Worm (Caenorhabditis elegans) whole organism, L4 larva: ENCODE measurements around the gene scc-1.

ENCODE experiments used
- F26F4.8 ChIP-seq: fragments of 200-800 bp; sonication (Bioruptor generic); conservative IDR thresholded peaks from 2 replicates; pipeline ENCODE4 v1.3.6; 2022; ENCODE audit warnings: missing genetic modification characterization, missing compliant biosample characterization
- R02D3.7 ChIP-seq: fragments of 150-350 bp; sonication (generic microtip); optimal IDR thresholded peaks from 3 replicates; lab custom pipeline; 2014; ENCODE audit warnings: missing biosample characterization, missing genetic modification characterization
- ama-1 ChIP-seq: fragments of 150-350 bp; optimal IDR thresholded peaks from 2 replicates; lab custom pipeline; 2014; ENCODE audit warnings: inconsistent platforms, mixed read lengths
- ceh-28 ChIP-seq: fragments of 150-350 bp; optimal IDR thresholded peaks from 2 replicates; lab custom pipeline; 2014; ENCODE audit warnings: missing biosample characterization, missing genetic modification reagents, missing genetic modification characterization
- ceh-82 ChIP-seq: sonication (generic microtip); optimal IDR thresholded peaks from 2 replicates; lab custom pipeline; 2017; ENCODE audit warnings: missing biosample characterization, missing genetic modification characterization
- ces-1 ChIP-seq: fragments of 150-350 bp; sonication (generic microtip); optimal IDR thresholded peaks from 4 replicates; lab custom pipeline; 2014; ENCODE audit warnings: missing biosample characterization, missing genetic modification reagents, missing genetic modification characterization
- dpl-1 ChIP-seq: fragments of 150-350 bp; optimal IDR thresholded peaks from 2 replicates; lab custom pipeline; 2014; ENCODE audit warnings: missing biosample characterization, missing genetic modification reagents, missing genetic modification characterization
- lin-39 ChIP-seq: fragments of 150-350 bp; optimal IDR thresholded peaks from 2 replicates; lab custom pipeline; 2014; ENCODE audit warnings: missing biosample characterization, missing genetic modification reagents, missing genetic modification characterization
- nhr-11 ChIP-seq: fragments of 150-350 bp; optimal IDR thresholded peaks from 2 replicates; lab custom pipeline; 2014; ENCODE audit warnings: missing biosample characterization, missing genetic modification characterization
- nhr-28 ChIP-seq: fragments of 150-350 bp; optimal IDR thresholded peaks from 2 replicates; lab custom pipeline; 2014; ENCODE audit warnings: missing biosample characterization, missing genetic modification characterization
- nhr-48 ChIP-seq: sonication (generic microtip); optimal IDR thresholded peaks from 2 replicates; lab custom pipeline; 2016; ENCODE audit warnings: mild to moderate bottlenecking, missing genetic modification characterization, missing compliant biosample characterization

DNA sequence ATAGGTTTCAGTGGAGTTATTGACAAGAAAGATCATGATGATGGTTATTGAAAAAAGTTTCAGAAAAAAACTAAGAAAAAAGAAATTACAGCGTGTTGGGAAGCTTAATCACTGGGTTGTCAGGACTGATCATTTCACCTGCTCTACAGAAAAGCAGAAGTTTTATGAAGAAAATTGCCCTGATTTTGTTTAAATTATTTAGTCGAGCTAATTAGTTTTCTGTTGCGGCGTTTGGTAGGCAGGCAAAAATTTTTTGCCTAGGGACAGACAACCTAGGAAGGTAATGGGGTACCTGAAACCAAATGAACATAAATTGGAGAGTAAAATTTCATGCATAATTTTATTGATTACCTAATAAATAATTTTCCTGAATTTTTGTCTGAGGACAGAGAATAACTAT, 14.8 kb upstream of the scc-1 start, which contains the start of gene sre-40:
- no peak for TF ChIP-seq F26F4.8 (GFP tag; lab: Robert Waterston, UW)
- TF ChIP-seq R02D3.7 (tag; lab: Kevin White, UChicago), result no peak
- TF ChIP-seq nhr-28, result no peak
- TF ChIP-seq dpl-1 (GFP tag; lab: Kevin White, UChicago), result no peak
- TF ChIP-seq ces-1 (GFP tag; lab: Kevin White, UChicago), result no peak
- TF ChIP-seq ceh-82 (tag; lab: Kevin White, UChicago), result no peak
- no peak for TF ChIP-seq ceh-28 (tag; lab: Kevin White, UChicago)
- TF ChIP-seq nhr-48 (tag; lab: Kevin White, UChicago), result no peak
- no peak for TF ChIP-seq ama-1 (lab: Kevin White, UChicago)
- TF ChIP-seq nhr-11 (tag; lab: Kevin White, UChicago), result no peak
- TF ChIP-seq lin-39 (tag; lab: Kevin White, UChicago), result no peak
